Worm (Caenorhabditis elegans) whole organism, young adult: ENCODE results near the gene arrd-8.

Source experiments
- B0019.2 ChIP-seq: fragments of 200-800 bp; sonication (Bioruptor generic); conservative IDR thresholded peaks from 2 replicates; pipeline ENCODE4 v1.3.6; 2022; ENCODE audit warnings: missing genetic modification reagents, missing genetic modification characterization, missing compliant biosample characterization
- B0261.1 ChIP-seq: sonication (generic microtip); optimal IDR thresholded peaks from 2 replicates; lab custom pipeline; 2016; ENCODE audit warnings: mild to moderate bottlenecking, missing genetic modification characterization, moderate library complexity, missing compliant biosample characterization
- B0336.3 ChIP-seq: fragments of 200-800 bp; sonication (Bioruptor generic); IDR thresholded peaks from 2 replicates; pipeline ENCODE4 v1.3.6; 2022; ENCODE audit warnings: missing genetic modification characterization, missing compliant biosample characterization
- D2030.7 ChIP-seq: fragments of 200-800 bp; sonication (Bioruptor generic); IDR thresholded peaks from 2 replicates; pipeline ENCODE4 v1.3.6; 2022; ENCODE audit warnings: missing genetic modification reagents, missing genetic modification characterization, missing compliant biosample characterization
- F22D6.2 ChIP-seq: sonication (generic microtip); optimal IDR thresholded peaks from 2 replicates; lab custom pipeline; 2016; ENCODE audit warnings: mild to moderate bottlenecking, missing genetic modification characterization, missing compliant biosample characterization
- F49E8.2 ChIP-seq: sonication (generic microtip); optimal IDR thresholded peaks from 3 replicates; lab custom pipeline; 2017; ENCODE audit warnings: missing genetic modification characterization, mild to moderate bottlenecking, missing compliant biosample characterization, antibody characterized with exemption, moderate library complexity; ENCODE audit not compliant: insufficient read depth
- F52B5.7 ChIP-seq: sonication (generic microtip); optimal IDR thresholded peaks from 2 replicates; lab custom pipeline; 2016; ENCODE audit warnings: mild to moderate bottlenecking, missing genetic modification characterization, missing compliant biosample characterization
- F57A8.1 ChIP-seq: fragments of 200-800 bp; sonication (Bioruptor generic); optimal IDR thresholded peaks from 2 replicates; lab custom pipeline; 2018; ENCODE audit warnings: mild to moderate bottlenecking, missing genetic modification characterization, moderate library complexity, missing compliant biosample characterization
- F57C9.4 ChIP-seq: sonication (generic microtip); optimal IDR thresholded peaks from 2 replicates; lab custom pipeline; 2017; ENCODE audit warnings: mild to moderate bottlenecking, missing genetic modification characterization, missing compliant biosample characterization
- K11D2.4 ChIP-seq: fragments of 200-800 bp; sonication (Bioruptor generic); IDR thresholded peaks from 2 replicates; pipeline ENCODE4 v1.3.6; 2022; ENCODE audit warnings: missing genetic modification reagents, missing genetic modification characterization, missing compliant biosample characterization
- Y53G8AR.9 ChIP-seq: fragments of 200-800 bp; sonication (Bioruptor generic); conservative IDR thresholded peaks from 2 replicates; pipeline ENCODE4 v1.3.6; 2022; ENCODE audit warnings: missing genetic modification reagents, missing genetic modification characterization, missing compliant biosample characterization
- Y67H2A.10 ChIP-seq: fragments of 200-800 bp; sonication (Bioruptor generic); conservative IDR thresholded peaks from 2 replicates; pipeline ENCODE4 v1.3.6; 2022; ENCODE audit warnings: missing genetic modification reagents, missing genetic modification characterization, missing compliant biosample characterization
- atf-7 ChIP-seq: sonication (generic microtip); optimal IDR thresholded peaks from 2 replicates; lab custom pipeline; 2017; ENCODE audit warnings: mild to moderate bottlenecking, missing genetic modification characterization, missing compliant biosample characterization
- athp-1 ChIP-seq: sonication (generic microtip); optimal IDR thresholded peaks from 2 replicates; lab custom pipeline; 2017; ENCODE audit warnings: mild to moderate bottlenecking, missing genetic modification characterization, missing compliant biosample characterization
- attf-3 ChIP-seq: fragments of 200-800 bp; sonication (Bioruptor generic); conservative IDR thresholded peaks from 2 replicates; pipeline ENCODE4 v1.3.6; 2022; ENCODE audit warnings: missing genetic modification reagents, missing genetic modification characterization, missing compliant biosample characterization
- attf-6 ChIP-seq: fragments of 200-800 bp; sonication (Bioruptor generic); IDR thresholded peaks from 2 replicates; pipeline ENCODE4 v1.3.6; 2022; ENCODE audit warnings: missing genetic modification reagents, missing genetic modification characterization, missing compliant biosample characterization
- bed-1 ChIP-seq: fragments of 200-800 bp; sonication (Bioruptor generic); IDR thresholded peaks from 2 replicates; pipeline ENCODE4 v1.3.6; 2022; ENCODE audit warnings: missing genetic modification reagents, missing genetic modification characterization, missing compliant biosample characterization
- cebp-1 ChIP-seq, 2 experiments: fragments of 200-800 bp in 1 of 2; sonication (Bioruptor generic) in 1 of 2; sonication (generic microtip) in 1 of 2; IDR thresholded peaks in 1 of 2; optimal IDR thresholded peaks in 1 of 2; 2 replicates each; pipeline versions ENCODE4 v1.3.6 to Lab custom; 2017 to 2022; ENCODE audit warnings: missing compliant biosample characterization in 2 of 2, missing genetic modification characterization in 2 of 2, mild to moderate bottlenecking in 1 of 2, missing genetic modification reagents in 1 of 2, moderate library complexity in 1 of 2
- cebp-2 ChIP-seq: fragments of 200-800 bp; sonication (Bioruptor generic); IDR thresholded peaks from 2 replicates; pipeline ENCODE4 v1.3.6; 2022; ENCODE audit warnings: missing genetic modification characterization, missing compliant biosample characterization
- ceh-40 ChIP-seq: fragments of 200-800 bp; sonication (Bioruptor generic); IDR thresholded peaks from 2 replicates; pipeline ENCODE4 v1.3.6; 2022; ENCODE audit warnings: missing genetic modification characterization, missing compliant biosample characterization
- ceh-79 ChIP-seq: sonication (generic microtip); optimal IDR thresholded peaks from 2 replicates; lab custom pipeline; 2017; ENCODE audit warnings: mild to moderate bottlenecking, missing genetic modification characterization, missing compliant biosample characterization
- dpl-1 ChIP-seq: fragments of 150-350 bp; optimal IDR thresholded peaks from 2 replicates; lab custom pipeline; 2014; ENCODE audit warnings: missing biosample characterization, missing genetic modification reagents, missing genetic modification characterization
- egl-18 ChIP-seq: fragments of 200-800 bp; sonication (Bioruptor generic); IDR thresholded peaks from 2 replicates; pipeline ENCODE4 v1.3.6; 2022; ENCODE audit warnings: missing genetic modification reagents, missing genetic modification characterization, missing compliant biosample characterization
- egl-44 ChIP-seq: fragments of 200-800 bp; sonication (Bioruptor generic); IDR thresholded peaks from 2 replicates; pipeline ENCODE4 v1.3.6; 2022; ENCODE audit warnings: missing genetic modification reagents, missing genetic modification characterization, missing compliant biosample characterization
- fkh-3 ChIP-seq: sonication (generic microtip); optimal IDR thresholded peaks from 2 replicates; lab custom pipeline; 2016; ENCODE audit warnings: mild to moderate bottlenecking, missing genetic modification characterization, missing compliant biosample characterization
- him-1 ChIP-seq: sonication (generic microtip); optimal IDR thresholded peaks from 2 replicates; lab custom pipeline; 2016; ENCODE audit warnings: missing genotype, missing genetic modification reagents, missing genetic modification characterization, missing compliant biosample characterization
- hmg-1.2 ChIP-seq: fragments of 200-800 bp; sonication (Bioruptor generic); IDR thresholded peaks from 2 replicates; pipeline ENCODE4 v1.3.6; 2022; ENCODE audit warnings: missing genetic modification reagents, missing genetic modification characterization, missing compliant biosample characterization
- let-526 ChIP-seq: fragments of 200-800 bp; sonication (Bioruptor generic); IDR thresholded peaks from 2 replicates; pipeline ENCODE4 v1.3.6; 2022; ENCODE audit warnings: missing genetic modification reagents, missing genetic modification characterization, missing compliant biosample characterization
- lin-35 ChIP-seq, 3 experiments: fragments of 150-350 bp in 2 of 3; sonication (generic microtip) in 1 of 3; optimal IDR thresholded peaks; 2 replicates each; lab custom pipeline; 2014 to 2018; ENCODE audit warnings: missing biosample characterization in 3 of 3, missing genetic modification characterization in 3 of 3, missing genetic modification reagents in 3 of 3
- lin-40 ChIP-seq: sonication (generic microtip); optimal IDR thresholded peaks from 2 replicates; lab custom pipeline; 2016; ENCODE audit warnings: missing genetic modification characterization, mild to moderate bottlenecking, missing compliant biosample characterization, missing genotype, missing genetic modification reagents
- lin-54 ChIP-seq: fragments of 200-800 bp; sonication (Bioruptor generic); optimal IDR thresholded peaks from 2 replicates; lab custom pipeline; 2018; ENCODE audit warnings: mild to moderate bottlenecking, missing genetic modification characterization, missing compliant biosample characterization
- lir-1 ChIP-seq: fragments of 200-800 bp; sonication (Bioruptor generic); conservative IDR thresholded peaks from 2 replicates; pipeline ENCODE4 v1.3.6; 2022; ENCODE audit warnings: missing genetic modification reagents, missing genetic modification characterization, missing compliant biosample characterization
- lsl-1 ChIP-seq: fragments of 200-800 bp; sonication (Bioruptor generic); optimal IDR thresholded peaks from 2 replicates; lab custom pipeline; 2018; ENCODE audit warnings: mild to moderate bottlenecking, missing genetic modification characterization, moderate library complexity, missing compliant biosample characterization
- mcd-1 ChIP-seq: fragments of 200-800 bp; sonication (Bioruptor generic); IDR thresholded peaks from 2 replicates; pipeline ENCODE4 v1.3.6; 2022; ENCODE audit warnings: missing genetic modification reagents, missing genetic modification characterization, missing compliant biosample characterization
- nhr-179 ChIP-seq: sonication (generic microtip); optimal IDR thresholded peaks from 2 replicates; lab custom pipeline; 2016; ENCODE audit warnings: mild to moderate bottlenecking, missing genetic modification characterization, missing compliant biosample characterization
- nhr-80 ChIP-seq: sonication (generic microtip); optimal IDR thresholded peaks from 2 replicates; lab custom pipeline; 2016; ENCODE audit warnings: missing genetic modification characterization, missing compliant biosample characterization
- rpc-1 ChIP-seq, 2 experiments: fragments of 150-350 bp in 1 of 2; sonication (generic microtip) in 1 of 2; optimal IDR thresholded peaks; 2 replicates each; lab custom pipeline; 2014 to 2018; ENCODE audit warnings: missing biosample characterization in 1 of 2, missing genetic modification characterization in 1 of 2, missing genetic modification reagents in 1 of 2, missing genotype in 1 of 2
- sdz-38 ChIP-seq: sonication (generic microtip); optimal IDR thresholded peaks from 2 replicates; lab custom pipeline; 2016; ENCODE audit warnings: missing genotype, missing genetic modification characterization, missing compliant biosample characterization
- snpc-1.1 ChIP-seq: sonication (generic microtip); optimal IDR thresholded peaks from 2 replicates; lab custom pipeline; 2017; ENCODE audit warnings: missing genetic modification characterization, mild to moderate bottlenecking, missing compliant biosample characterization, antibody characterized with exemption, moderate library complexity, missing genotype, missing genetic modification reagents; ENCODE audit not compliant: insufficient read depth
- snpc-1.3 ChIP-seq: sonication (generic microtip); optimal IDR thresholded peaks from 2 replicates; lab custom pipeline; 2017; ENCODE audit warnings: missing genetic modification characterization, mild to moderate bottlenecking, missing compliant biosample characterization, antibody characterized with exemption, moderate library complexity, missing genotype, missing genetic modification reagents; ENCODE audit not compliant: insufficient read depth
- somi-1 ChIP-seq: fragments of 200-800 bp; sonication (Bioruptor generic); optimal IDR thresholded peaks from 2 replicates; lab custom pipeline; 2018; ENCODE audit warnings: mild to moderate bottlenecking, missing genetic modification characterization, missing compliant biosample characterization
- tbp1 ChIP-seq: fragments of 200-800 bp; sonication (Bioruptor generic); optimal IDR thresholded peaks from 2 replicates; lab custom pipeline; 2018; ENCODE audit warnings: mild to moderate bottlenecking, missing genetic modification characterization, missing compliant biosample characterization
- ztf-22 ChIP-seq: fragments of 200-800 bp; sonication (Bioruptor generic); optimal IDR thresholded peaks from 2 replicates; lab custom pipeline; 2018; ENCODE audit warnings: mild to moderate bottlenecking, missing genetic modification characterization, moderate library complexity, missing compliant biosample characterization
- ztf-26 ChIP-seq: sonication (generic microtip); optimal IDR thresholded peaks from 2 replicates; lab custom pipeline; 2017; ENCODE audit warnings: missing genetic modification characterization, missing compliant biosample characterization
- ztf-28 ChIP-seq: fragments of 200-800 bp; sonication (Bioruptor generic); IDR thresholded peaks from 2 replicates; pipeline ENCODE4 v1.3.6; 2022; ENCODE audit warnings: missing genetic modification reagents, missing genetic modification characterization, missing compliant biosample characterization
- ztf-3 ChIP-seq: fragments of 200-800 bp; sonication (Bioruptor generic); optimal IDR thresholded peaks from 2 replicates; lab custom pipeline; 2018; ENCODE audit warnings: mild to moderate bottlenecking, missing genetic modification characterization, missing compliant biosample characterization

The arrd-8 gene

DNA sequence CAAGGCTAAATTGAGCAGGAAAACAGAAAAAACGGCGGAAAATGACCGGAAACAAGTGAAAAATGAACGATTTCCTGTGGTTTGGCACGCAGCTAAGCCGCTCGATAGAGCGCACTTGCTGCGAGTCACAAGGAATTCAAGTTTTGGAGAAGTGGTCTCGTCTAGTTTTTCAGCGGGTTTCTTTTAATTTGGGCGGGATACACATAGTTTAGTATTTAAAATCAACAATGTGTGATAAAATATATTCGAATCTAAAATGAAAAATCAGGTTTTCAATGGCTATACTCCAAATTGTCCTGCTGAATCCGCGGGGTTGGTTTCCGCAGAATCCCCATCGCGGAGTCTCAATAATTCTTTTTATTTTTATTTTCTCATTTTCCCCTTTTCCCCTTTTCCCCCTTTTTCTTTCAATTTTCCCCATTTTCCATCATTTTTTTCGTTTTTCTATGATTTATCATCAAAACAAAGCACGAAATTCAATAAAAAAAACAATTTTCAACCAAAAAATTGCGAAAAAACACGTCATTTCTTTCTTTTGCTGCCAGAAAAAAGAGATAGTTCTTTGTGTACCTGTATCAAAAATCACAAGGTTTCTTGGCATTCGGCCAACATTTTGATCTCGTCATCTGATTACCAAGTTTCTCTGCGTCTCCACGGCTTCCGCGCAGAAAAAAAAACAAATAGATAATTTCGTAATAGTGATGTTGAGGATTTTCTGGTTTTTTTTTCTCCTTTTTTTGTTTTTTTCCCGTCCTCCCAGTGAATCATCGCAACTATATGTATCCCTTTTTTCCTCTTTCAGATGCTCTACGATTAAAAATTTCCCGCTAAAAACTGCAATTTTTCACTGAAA, 22.6 kb upstream of the arrd-8 start, which contains the start of gene ippk-1:
ippk-1 (plus strand) TSS at position 803 of the 853 bp plus-strand sequence.
- TF ChIP-seq tbp1 (no peak), hmg-1.2 (GFP tag; lab: Robert Waterston, UW) (peak; percentile 30; the same call in 1 of the 2 replicates), egl-18 (GFP tag; lab: Robert Waterston, UW) (no peak), F49E8.2 (no peak), B0261.1 (tag; lab: Kevin White, UChicago) (no peak), Y67H2A.10 (GFP tag; lab: Robert Waterston, UW) (no peak), lin-54 (GFP tag; lab: Kevin White, UChicago) (no peak), athp-1 (tag; lab: Kevin White, UChicago) (no peak), K11D2.4 (GFP tag; lab: Robert Waterston, UW) (peak; percentile 68), bed-1 (no peak), ztf-26 (peak; percentile 66), ztf-22 (GFP tag; lab: Kevin White, UChicago) (no peak), D2030.7 (peak; percentile 41), dpl-1 (GFP tag; lab: Kevin White, UChicago) (no peak), cebp-2 (GFP tag; lab: Robert Waterston, UW) (no peak), ceh-40 (GFP tag; lab: Robert Waterston, UW) (no peak), nhr-80 (tag; lab: Kevin White, UChicago) (peak; percentile 27), egl-44 (GFP tag; lab: Robert Waterston, UW) (no peak), somi-1 (GFP tag; lab: Kevin White, UChicago) (peak; percentile 62), snpc-1.3 (tag; lab: Kevin White, UChicago) (no peak), ztf-3 (no peak), fkh-3 (tag; lab: Kevin White, UChicago) (no peak), attf-3 (GFP tag; lab: Robert Waterston, UW) (no peak), sdz-38 (no peak), F57A8.1 (GFP tag; lab: Kevin White, UChicago) (no peak), nhr-179 (tag; lab: Kevin White, UChicago) (no peak), him-1 (tag; lab: Kevin White, UChicago) (no peak), atf-7 (tag; lab: Kevin White, UChicago) (peak; percentile 47), lin-40 (tag; lab: Kevin White, UChicago) (peak; percentile 69), lsl-1 (peak; percentile 31), F52B5.7 (tag; lab: Kevin White, UChicago) (no peak), Y53G8AR.9 (no peak), rpc-1 (optimal IDR thresholded peaks at IDR 0.05; lab: Kevin White, UChicago) (no peak), rpc-1 (tag; optimal IDR thresholded peaks at IDR 0.05; lab: Kevin White, UChicago) (no peak), B0336.3 (GFP tag; lab: Robert Waterston, UW) (no peak), lin-35 (GFP tag; optimal IDR thresholded peaks at IDR 0.05; lab: Kevin White, UChicago) (no peak), snpc-1.1 (no peak), let-526 (GFP tag; lab: Robert Waterston, UW) (no peak), F22D6.2 (tag; lab: Kevin White, UChicago) (peak; percentile 38), ceh-79 (tag; lab: Kevin White, UChicago) (no peak), attf-6 (no peak), mcd-1 (GFP tag; lab: Robert Waterston, UW) (peak; percentile 86), lir-1 (GFP tag; lab: Robert Waterston, UW) (no peak), ztf-28 (GFP tag; lab: Robert Waterston, UW) (no peak), F57C9.4 (no peak), B0019.2 (GFP tag; lab: Robert Waterston, UW) (no peak; the same call in 1 of the 2 replicates), cebp-1 (GFP tag; IDR thresholded peaks at IDR 0.05; lab: Robert Waterston, UW) (peak; percentile 88), cebp-1 (tag; optimal IDR thresholded peaks at IDR 0.05; lab: Kevin White, UChicago) (peak; percentile 96)
